Fruit fly (Drosophila melanogaster) whole organism: ENCODE data around the gene Stat92E.

ENCODE experiments used
- CG8478 ChIP-seq: fragments of >200 bp; optimal IDR thresholded peaks from 2 replicates; lab custom pipeline; 2018; ENCODE audit warnings: inconsistent platforms
- Dll ChIP-seq: fragments of >200 bp; optimal IDR thresholded peaks from 2 replicates; lab custom pipeline; 2017
- EcR ChIP-seq, 2 experiments: fragments of >200 bp; optimal IDR thresholded peaks; 2 replicates each; lab custom pipeline; 2017; ENCODE audit warnings: missing biosample characterization in 2 of 2, missing genetic modification characterization in 2 of 2, missing genetic modification reagents in 2 of 2
- pan ChIP-seq: fragments of >200 bp; optimal IDR thresholded peaks from 2 replicates; lab custom pipeline; 2017
- psq ChIP-seq: fragments of >200 bp; optimal IDR thresholded peaks from 2 replicates; lab custom pipeline; 2017
- usp ChIP-seq: fragments of >200 bp; optimal IDR thresholded peaks from 2 replicates; lab custom pipeline; 2017; ENCODE audit warnings: missing biosample characterization, missing genetic modification characterization, mixed read lengths

The Stat92E gene

dm6 chr3R:20552093-20552492, at the start of gene Stat92E:
Stat92E (minus strand) TSS chr3R:20552311.
- TF ChIP-seq EcR (GFP tag; optimal IDR thresholded peaks at IDR 0.05; lab: Kevin White, UChicago): no peak
- TF ChIP-seq Dll (lab: Kevin White, UChicago): no peak
- no peak for TF ChIP-seq psq (lab: Kevin White, UChicago)
- TF ChIP-seq pan (lab: Kevin White, UChicago): no peak
- TF ChIP-seq usp (GFP tag; lab: Kevin White, UChicago): no peak
- no peak for TF ChIP-seq CG8478

dm6 chr3R:20600109-20600508, 48.0 kb upstream of the Stat92E start:
- no peak for TF ChIP-seq pan (lab: Kevin White, UChicago)
- TF ChIP-seq CG8478: no peak
- no peak for TF ChIP-seq usp (GFP tag; lab: Kevin White, UChicago)
- TF ChIP-seq psq (lab: Kevin White, UChicago): no peak
- no peak for TF ChIP-seq Dll (lab: Kevin White, UChicago)
- no peak for TF ChIP-seq EcR (GFP tag; optimal IDR thresholded peaks at IDR 0.05; lab: Kevin White, UChicago)

DNA sequence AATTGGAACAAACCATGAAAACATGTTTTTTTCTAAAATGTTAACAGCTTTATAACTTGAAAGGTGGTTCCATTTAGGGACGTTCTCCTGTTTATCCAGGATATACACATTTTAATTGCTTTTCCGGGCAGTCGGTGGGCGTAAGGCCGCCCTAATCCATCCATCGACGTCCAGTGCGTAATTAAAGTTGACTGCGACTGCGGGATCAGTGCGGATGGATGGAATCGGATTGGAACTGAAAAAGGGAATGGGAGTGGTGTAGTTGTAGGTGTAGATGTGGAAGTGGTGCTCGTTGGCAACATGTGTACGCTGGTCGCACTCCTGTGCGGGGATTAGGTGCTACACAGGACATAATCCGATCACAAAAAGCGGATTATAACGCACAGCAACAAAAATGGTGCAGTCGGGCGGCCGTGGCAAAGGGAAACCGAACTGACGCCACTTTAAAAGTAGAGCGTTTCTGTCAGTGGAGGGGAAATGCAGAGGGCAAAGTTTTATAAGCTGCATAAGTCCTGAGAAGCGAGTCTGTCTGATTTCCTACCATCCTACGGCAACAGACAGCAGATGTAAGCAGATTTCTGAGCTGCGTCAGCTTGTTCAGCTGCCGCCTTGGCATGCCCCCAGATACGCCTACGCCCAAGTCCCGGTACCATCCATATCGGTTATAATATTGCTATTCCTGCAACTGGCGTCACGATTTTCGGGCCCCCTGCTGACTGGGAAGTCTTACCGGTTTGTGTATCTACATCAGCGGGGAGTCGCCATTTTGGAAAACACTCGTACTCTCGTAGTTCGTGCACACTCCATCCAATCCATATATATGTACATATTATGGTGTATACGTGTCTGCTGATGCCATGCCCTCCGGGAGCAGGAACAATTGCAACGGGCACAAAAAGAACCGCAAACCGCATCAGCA, 45.6 kb upstream of the Stat92E start:
- TF ChIP-seq Dll (lab: Kevin White, UChicago) (no peak), EcR (GFP tag; optimal IDR thresholded peaks at IDR 0.05; lab: Kevin White, UChicago) (no peak), usp (GFP tag; lab: Kevin White, UChicago) (no peak), psq (lab: Kevin White, UChicago) (no peak), CG8478 (no peak), pan (lab: Kevin White, UChicago) (no peak)

dm6 chr3R:20596337-20596962, 44.3 kb upstream of the Stat92E start:
- TF ChIP-seq psq (lab: Kevin White, UChicago): no peak
- TF ChIP-seq EcR (GFP tag; optimal IDR thresholded peaks at IDR 0.05; lab: Kevin White, UChicago): no peak
- no peak for TF ChIP-seq usp (GFP tag; lab: Kevin White, UChicago)
- no peak for TF ChIP-seq CG8478
- TF ChIP-seq Dll (lab: Kevin White, UChicago): no peak
- no peak for TF ChIP-seq pan (lab: Kevin White, UChicago)

DNA sequence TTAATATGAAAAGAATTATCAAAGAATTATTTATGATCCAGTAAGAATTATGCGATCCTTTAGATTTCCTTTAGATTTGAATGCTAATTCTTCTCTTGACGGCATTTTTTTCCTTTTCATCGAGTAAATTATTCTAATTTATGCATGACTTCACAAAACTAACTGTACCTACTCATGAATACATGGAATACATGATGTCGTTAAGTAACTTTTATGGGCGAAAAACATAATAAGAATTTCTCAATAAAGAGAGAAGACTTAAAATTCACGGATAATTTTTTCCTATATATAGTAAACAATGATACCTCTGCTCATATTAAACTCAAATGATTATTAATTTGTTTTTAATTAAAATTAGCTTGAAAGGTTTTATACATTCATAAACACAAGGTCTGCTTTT, 43.8 kb upstream of the Stat92E start:
- TF ChIP-seq pan (lab: Kevin White, UChicago): no peak
- TF ChIP-seq Dll (lab: Kevin White, UChicago): no peak
- TF ChIP-seq CG8478: no peak
- TF ChIP-seq EcR (GFP tag; optimal IDR thresholded peaks at IDR 0.05; lab: Kevin White, UChicago): no peak

dm6 chr3R:20595145-20595812, 43.2 kb upstream of the Stat92E start:
- TF ChIP-seq psq (lab: Kevin White, UChicago) (no peak), pan (lab: Kevin White, UChicago) (no peak), CG8478 (no peak)

dm6 chr3R:20594194-20595144, 42.4 kb upstream of the Stat92E start:
- TF ChIP-seq CG8478: no peak
- no peak for TF ChIP-seq psq (lab: Kevin White, UChicago)
- TF ChIP-seq Dll (lab: Kevin White, UChicago): no peak
- TF ChIP-seq EcR (GFP tag; optimal IDR thresholded peaks at IDR 0.05; lab: Kevin White, UChicago): no peak
- no peak for TF ChIP-seq pan (lab: Kevin White, UChicago)
- TF ChIP-seq usp (GFP tag; lab: Kevin White, UChicago): no peak

dm6 chr3R:20593463-20593838, 41.3 kb upstream of the Stat92E start:
- no peak for TF ChIP-seq EcR (GFP tag; optimal IDR thresholded peaks at IDR 0.05; lab: Kevin White, UChicago)
- no peak for TF ChIP-seq CG8478
- no peak for TF ChIP-seq pan (lab: Kevin White, UChicago)
- TF ChIP-seq usp (GFP tag; lab: Kevin White, UChicago): no peak
- TF ChIP-seq psq (lab: Kevin White, UChicago): no peak
- no peak for TF ChIP-seq Dll (lab: Kevin White, UChicago)

dm6 chr3R:20592517-20593462, 40.7 kb upstream of the Stat92E start, which contains the start of the genes Pus1 and bon:
Pus1 (minus strand) TSS chr3R:20592671.
bon (plus strand) TSS chr3R:20593139.
- TF ChIP-seq Dll (lab: Kevin White, UChicago): no peak
- no peak for TF ChIP-seq EcR (GFP tag; optimal IDR thresholded peaks at IDR 0.05; lab: Kevin White, UChicago)
- TF ChIP-seq CG8478: no peak
- TF ChIP-seq psq (lab: Kevin White, UChicago): no peak
- TF ChIP-seq usp (GFP tag; lab: Kevin White, UChicago): no peak
- no peak for TF ChIP-seq pan (lab: Kevin White, UChicago)

DNA sequence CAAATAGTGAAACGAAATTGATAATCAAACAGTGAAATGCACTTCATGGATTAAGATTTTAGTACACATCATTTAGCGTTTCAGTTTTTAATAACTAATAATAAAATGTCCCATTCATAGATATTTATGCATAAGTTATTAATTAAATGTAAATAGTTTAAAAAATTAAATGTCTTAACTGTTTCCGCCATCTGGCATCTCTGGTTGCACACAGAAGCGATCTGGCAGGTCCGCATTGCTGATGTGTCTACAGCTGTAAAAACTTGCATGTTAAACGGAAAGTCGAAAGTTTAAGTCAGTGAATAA, 36.3 kb upstream of the Stat92E start, which contains the start of gene Srp72:
Gene Srp72, plus strand, starts transcription at position 232 of the 306 bp plus-strand sequence.
- TF ChIP-seq CG8478 (no peak), pan (lab: Kevin White, UChicago) (no peak), EcR (GFP tag; optimal IDR thresholded peaks at IDR 0.05; lab: Kevin White, UChicago) (no peak), Dll (lab: Kevin White, UChicago) (no peak), psq (lab: Kevin White, UChicago) (no peak), usp (GFP tag; lab: Kevin White, UChicago) (no peak)
